Worm (Caenorhabditis elegans) whole organism, L4/young adult: ENCODE results near the gene ZK1128.3.

Source experiments
- W03F9.2 ChIP-seq: fragments of 150-350 bp; optimal IDR thresholded peaks from 2 replicates; lab custom pipeline; 2014; ENCODE audit warnings: missing biosample characterization, missing genetic modification characterization
- dao-5 ChIP-seq: sonication (generic microtip); optimal IDR thresholded peaks from 2 replicates; lab custom pipeline; 2016; ENCODE audit warnings: missing genotype, missing genetic modification characterization, moderate library complexity, missing compliant biosample characterization
- him-1 ChIP-seq: sonication (generic microtip); optimal IDR thresholded peaks from 2 replicates; lab custom pipeline; 2016; ENCODE audit warnings: missing genotype, missing genetic modification reagents, missing genetic modification characterization, missing compliant biosample characterization

- TF ChIP-seq W03F9.2 (no peak), him-1 (no peak), dao-5 (no peak)
These were observed 32.7 kb downstream of the ZK1128.3 start, which contains the start of gene T16H12.2 for ce11 chrIII:10085983-10086382.
